Worm (Caenorhabditis elegans) whole organism, early embryonic: Measurements from ENCODE around the gene C48D1.1.

ENCODE experiments used
- aly-1 ChIP-seq: sonication (generic microtip); optimal IDR thresholded peaks from 2 replicates; lab custom pipeline; 2016; ENCODE audit warnings: missing genetic modification characterization, missing compliant biosample characterization
- ama-1 ChIP-seq: fragments of 150-350 bp; optimal IDR thresholded peaks from 2 replicates; lab custom pipeline; 2014
- ceh-13 ChIP-seq: fragments of 200-800 bp; sonication (Bioruptor generic); optimal IDR thresholded peaks from 2 replicates; lab custom pipeline; 2018; ENCODE audit warnings: mild to moderate bottlenecking, missing genetic modification characterization, missing compliant biosample characterization
- flt-1 ChIP-seq: fragments of 200-800 bp; sonication (Bioruptor generic); IDR thresholded peaks from 2 replicates; pipeline ENCODE4 v1.3.6; 2022; ENCODE audit warnings: missing genetic modification characterization, missing compliant biosample characterization
- hmbx-1 ChIP-seq: sonication (generic microtip); optimal IDR thresholded peaks from 2 replicates; lab custom pipeline; 2016; ENCODE audit warnings: mild to moderate bottlenecking, missing genetic modification characterization, missing compliant biosample characterization
- hmg-4 ChIP-seq: fragments of 200-800 bp; sonication (Bioruptor generic); optimal IDR thresholded peaks from 2 replicates; lab custom pipeline; 2018; ENCODE audit warnings: mild to moderate bottlenecking, missing genetic modification characterization, missing compliant biosample characterization
- pes-1 ChIP-seq: fragments of 200-800 bp; sonication (Bioruptor generic); IDR thresholded peaks from 2 replicates; pipeline ENCODE4 v1.3.6; 2022; ENCODE audit warnings: missing genetic modification reagents, missing genetic modification characterization, missing compliant biosample characterization
- scrt-1 ChIP-seq: fragments of 200-800 bp; sonication (Bioruptor generic); IDR thresholded peaks from 2 replicates; pipeline ENCODE4 v1.3.6; 2022; ENCODE audit warnings: missing genetic modification characterization, missing compliant biosample characterization
- sea-1 ChIP-seq: fragments of 200-800 bp; sonication (Bioruptor generic); conservative IDR thresholded peaks from 2 replicates; pipeline ENCODE4 v1.3.6; 2022; ENCODE audit warnings: missing genetic modification characterization, missing compliant biosample characterization
- tbx-37 ChIP-seq: fragments of 200-800 bp; sonication (Bioruptor generic); conservative IDR thresholded peaks from 2 replicates; pipeline ENCODE4 v1.3.6; 2022; ENCODE audit warnings: missing genetic modification reagents, missing genetic modification characterization, missing compliant biosample characterization
- tra-4 ChIP-seq: sonication (generic microtip); optimal IDR thresholded peaks from 2 replicates; lab custom pipeline; 2017; ENCODE audit warnings: missing genetic modification characterization, missing compliant biosample characterization

DNA sequence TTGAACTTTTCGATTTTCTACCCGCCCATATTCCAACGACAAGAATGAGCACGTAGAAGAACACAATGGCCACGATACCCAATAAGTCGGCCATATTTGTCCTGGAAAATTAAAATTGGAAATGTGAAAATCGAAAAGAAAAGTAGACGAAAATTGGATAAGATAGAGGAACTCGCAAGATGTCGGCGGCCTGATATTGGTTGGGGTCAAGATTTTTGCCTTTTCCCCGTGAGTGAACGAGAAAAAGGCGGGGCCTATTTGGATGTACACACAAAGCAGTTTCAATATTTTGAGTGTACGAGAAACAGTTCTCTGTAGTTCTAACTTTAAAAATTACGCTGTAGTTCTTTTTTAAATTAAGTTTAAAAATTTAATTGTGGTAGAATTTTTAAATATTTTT, 17.3 kb upstream of the C48D1.1 start, which contains the start of gene cho-1:
- TF ChIP-seq scrt-1 (GFP tag; lab: Robert Waterston, UW) (no peak), sea-1 (GFP tag; lab: Robert Waterston, UW) (no peak), hmg-4 (GFP tag; lab: Kevin White, UChicago) (no peak), flt-1 (GFP tag; lab: Robert Waterston, UW) (no peak), ama-1 (no peak), tbx-37 (GFP tag; lab: Robert Waterston, UW) (no peak), aly-1 (tag; lab: Kevin White, UChicago) (no peak), hmbx-1 (no peak), ceh-13 (GFP tag; lab: Kevin White, UChicago) (no peak), tra-4 (no peak), pes-1 (GFP tag; lab: Robert Waterston, UW) (no peak)
